Worm (Caenorhabditis elegans) whole organism, L1 larva: ENCODE measurements around the gene tag-297.

ENCODE experiments used
- blmp-1 ChIP-seq: fragments of 150-350 bp; optimal IDR thresholded peaks from 2 replicates; lab custom pipeline; 2014; ENCODE audit warnings: missing biosample characterization, missing genetic modification characterization
- ceh-8 ChIP-seq: fragments of 200-800 bp; sonication (Bioruptor generic); optimal IDR thresholded peaks from 2 replicates; lab custom pipeline; 2018; ENCODE audit warnings: mild to moderate bottlenecking, missing genetic modification characterization, moderate library complexity, missing compliant biosample characterization
- ceh-88 ChIP-seq: fragments of 200-800 bp; sonication (Bioruptor generic); IDR thresholded peaks from 2 replicates; pipeline ENCODE4 v1.3.6; 2022; ENCODE audit warnings: missing genetic modification characterization, missing compliant biosample characterization
- ceh-90 ChIP-seq: sonication (generic microtip); optimal IDR thresholded peaks from 2 replicates; lab custom pipeline; 2016; ENCODE audit warnings: missing genetic modification characterization, missing compliant biosample characterization
- efl-1 ChIP-seq, 4 experiments: fragments of 150-350 bp; optimal IDR thresholded peaks in 3 of 4; peaks in 1 of 4; 1 replicate in 1 of 4; 2 replicates in 3 of 4; lab custom pipeline; 2014; ENCODE audit warnings: missing biosample characterization in 2 of 4, missing genetic modification characterization in 2 of 4, missing genetic modification reagents in 2 of 4
- efl-3 ChIP-seq: fragments of 200-800 bp; sonication (Bioruptor generic); optimal IDR thresholded peaks from 2 replicates; lab custom pipeline; 2018; ENCODE audit warnings: mild to moderate bottlenecking, missing genetic modification characterization, missing compliant biosample characterization
- egl-27 ChIP-seq, 2 experiments: fragments of 150-350 bp in 1 of 2; sonication (generic microtip); optimal IDR thresholded peaks; 3 replicates each; lab custom pipeline; 2017 to 2018; ENCODE audit warnings: missing biosample characterization in 2 of 2, missing genetic modification characterization in 2 of 2, missing genetic modification reagents in 2 of 2
- elt-3 ChIP-seq, 6 experiments: fragments of 150-350 bp in 1 of 6; sonication (generic microtip); optimal IDR thresholded peaks; 2 replicates each; lab custom pipeline; 2017 to 2018; ENCODE audit warnings: missing biosample characterization in 6 of 6, missing genetic modification characterization in 6 of 6, inconsistent platforms in 1 of 6
- ets-5 ChIP-seq: fragments of 200-800 bp; sonication (Bioruptor generic); IDR thresholded peaks from 2 replicates; pipeline ENCODE4 v1.3.6; 2022; ENCODE audit warnings: missing genetic modification characterization, missing compliant biosample characterization
- fkh-10 ChIP-seq: sonication (generic microtip); optimal IDR thresholded peaks from 2 replicates; lab custom pipeline; 2017; ENCODE audit warnings: missing biosample characterization, missing genetic modification reagents, missing genetic modification characterization
- fkh-4 ChIP-seq: sonication (generic microtip); optimal IDR thresholded peaks from 2 replicates; lab custom pipeline; 2016; ENCODE audit warnings: missing compliant biosample characterization, missing genetic modification characterization, borderline replicate concordance
- fos-1 ChIP-seq: fragments of 150-350 bp; optimal IDR thresholded peaks from 2 replicates; lab custom pipeline; 2014; ENCODE audit warnings: missing biosample characterization, missing genetic modification characterization
- hlh-17 ChIP-seq: fragments of 200-800 bp; sonication (Bioruptor generic); optimal IDR thresholded peaks from 2 replicates; lab custom pipeline; 2018; ENCODE audit warnings: missing genetic modification characterization, mild to moderate bottlenecking, missing compliant biosample characterization, moderate library complexity, borderline replicate concordance
- hpl-2 ChIP-seq: fragments of 150-350 bp; optimal IDR thresholded peaks from 2 replicates; lab custom pipeline; 2014; ENCODE audit warnings: missing biosample characterization, missing genetic modification reagents, missing genetic modification characterization
- lin-13 ChIP-seq: fragments of 150-350 bp; optimal IDR thresholded peaks from 2 replicates; lab custom pipeline; 2014; ENCODE audit warnings: missing biosample characterization, missing genetic modification reagents, missing genetic modification characterization
- lin-14 ChIP-seq: fragments of 200-800 bp; sonication (Bioruptor generic); optimal IDR thresholded peaks from 2 replicates; lab custom pipeline; 2018; ENCODE audit warnings: mild to moderate bottlenecking, missing genetic modification characterization, moderate library complexity, missing compliant biosample characterization
- lin-39 ChIP-seq: fragments of 150-350 bp; optimal IDR thresholded peaks from 2 replicates; lab custom pipeline; 2014; ENCODE audit warnings: missing biosample characterization, missing genetic modification reagents, missing genetic modification characterization
- lir-3 ChIP-seq: sonication (generic microtip); optimal IDR thresholded peaks from 2 replicates; lab custom pipeline; 2016; ENCODE audit warnings: mild to moderate bottlenecking, missing genetic modification characterization, moderate library complexity, missing compliant biosample characterization; ENCODE audit not compliant: poor library complexity
- mab-9 ChIP-seq: fragments of 200-800 bp; sonication (Bioruptor generic); IDR thresholded peaks from 2 replicates; pipeline ENCODE4 v1.3.6; 2022; ENCODE audit warnings: missing genetic modification reagents, missing genetic modification characterization, missing compliant biosample characterization
- mdl-1 ChIP-seq, 2 experiments: fragments of 150-350 bp; optimal IDR thresholded peaks; 2 replicates each; lab custom pipeline; 2014 to 2017; ENCODE audit warnings: missing biosample characterization in 2 of 2, missing genetic modification characterization in 2 of 2, inconsistent platforms in 1 of 2
- mef-2 ChIP-seq: fragments of 150-350 bp; optimal IDR thresholded peaks from 2 replicates; lab custom pipeline; 2014; ENCODE audit warnings: missing biosample characterization, missing genetic modification characterization
- nhr-11 ChIP-seq: fragments of 150-350 bp; optimal IDR thresholded peaks from 2 replicates; lab custom pipeline; 2014; ENCODE audit warnings: missing biosample characterization, missing genetic modification characterization
- nhr-19 ChIP-seq: fragments of 200-800 bp; sonication (Bioruptor generic); conservative IDR thresholded peaks from 2 replicates; pipeline ENCODE4 v1.3.6; 2022; ENCODE audit warnings: missing genetic modification characterization, missing compliant biosample characterization
- nhr-28 ChIP-seq: fragments of 150-350 bp; optimal IDR thresholded peaks from 2 replicates; lab custom pipeline; 2014; ENCODE audit warnings: missing biosample characterization, missing genetic modification characterization
- nhr-47 ChIP-seq: sonication (generic microtip); optimal IDR thresholded peaks from 2 replicates; lab custom pipeline; 2016; ENCODE audit warnings: mild to moderate bottlenecking, missing genetic modification characterization, moderate library complexity, missing compliant biosample characterization
- nhr-71 ChIP-seq: sonication (generic microtip); optimal IDR thresholded peaks from 2 replicates; lab custom pipeline; 2016; ENCODE audit warnings: mild to moderate bottlenecking, missing genetic modification characterization, moderate library complexity, missing compliant biosample characterization
- nhr-85 ChIP-seq: sonication (generic microtip); peaks from one replicate; lab custom pipeline; 2016; ENCODE audit warnings: missing genetic modification characterization, inconsistent platforms, missing compliant biosample characterization
- nhr-90 ChIP-seq: sonication (generic microtip); optimal IDR thresholded peaks from 2 replicates; lab custom pipeline; 2016; ENCODE audit warnings: mild to moderate bottlenecking, missing genetic modification characterization, missing compliant biosample characterization; ENCODE audit not compliant: poor library complexity
- pax-3 ChIP-seq: fragments of 200-800 bp; sonication (Bioruptor generic); optimal IDR thresholded peaks from 2 replicates; lab custom pipeline; 2018; ENCODE audit warnings: mild to moderate bottlenecking, missing genetic modification characterization, moderate library complexity, missing compliant biosample characterization
- pqm-1 ChIP-seq: sonication (generic microtip); optimal IDR thresholded peaks from 3 replicates; lab custom pipeline; 2017; ENCODE audit warnings: missing biosample characterization, missing genetic modification characterization
- rnt-1 ChIP-seq: sonication (generic microtip); optimal IDR thresholded peaks from 2 replicates; lab custom pipeline; 2016; ENCODE audit warnings: mild to moderate bottlenecking, missing genetic modification characterization, moderate library complexity, missing compliant biosample characterization
- skn-1 ChIP-seq: fragments of 150-350 bp; optimal IDR thresholded peaks from 2 replicates; lab custom pipeline; 2014; ENCODE audit warnings: missing biosample characterization, missing genetic modification characterization
- snpc-4 ChIP-seq: fragments of 150-350 bp; optimal IDR thresholded peaks from 2 replicates; lab custom pipeline; 2014; ENCODE audit warnings: missing biosample characterization, missing genetic modification characterization
- sptf-1 ChIP-seq: fragments of 150-350 bp; optimal IDR thresholded peaks from 2 replicates; lab custom pipeline; 2014; ENCODE audit warnings: missing biosample characterization, missing genetic modification characterization
- sup-37 ChIP-seq: fragments of 200-800 bp; sonication (Bioruptor generic); optimal IDR thresholded peaks from 2 replicates; lab custom pipeline; 2018; ENCODE audit warnings: mild to moderate bottlenecking, missing genetic modification characterization, missing compliant biosample characterization
- tbx-2 ChIP-seq: sonication (generic microtip); optimal IDR thresholded peaks from 2 replicates; lab custom pipeline; 2016; ENCODE audit warnings: missing genetic modification characterization, missing compliant biosample characterization
- tlp-1 ChIP-seq: fragments of 150-350 bp; optimal IDR thresholded peaks from 2 replicates; lab custom pipeline; 2014; ENCODE audit warnings: missing biosample characterization, missing genetic modification characterization
- vab-15 ChIP-seq: sonication (generic microtip); optimal IDR thresholded peaks from 2 replicates; lab custom pipeline; 2017; ENCODE audit warnings: missing genotype, mild to moderate bottlenecking, missing genetic modification characterization, missing compliant biosample characterization
- zip-4 ChIP-seq: fragments of 200-800 bp; sonication (Bioruptor generic); optimal IDR thresholded peaks from 2 replicates; lab custom pipeline; 2018; ENCODE audit warnings: mild to moderate bottlenecking, missing genetic modification characterization, moderate library complexity, missing compliant biosample characterization
- ztf-11 ChIP-seq, 2 experiments: sonication (generic microtip); optimal IDR thresholded peaks; 2 replicates each; lab custom pipeline; 2016 to 2017; ENCODE audit warnings: missing genetic modification characterization in 2 of 2, missing biosample characterization in 1 of 2, missing compliant biosample characterization in 1 of 2
- ztf-4 ChIP-seq: fragments of 150-350 bp; optimal IDR thresholded peaks from 2 replicates; lab custom pipeline; 2014; ENCODE audit warnings: missing biosample characterization, missing genetic modification characterization

Gene tag-297

ce11 chrII:14636737-14637136 is 9.3 kb downstream of the tag-297 start, which contains the start of gene sre-13:
Gene sre-13 (minus strand): TSS chrII:14636837.
- TF ChIP-seq lin-39 (tag; lab: Kevin White, UChicago) = no peak
- no peak for TF ChIP-seq nhr-47
- TF ChIP-seq fos-1 (tag; lab: Kevin White, UChicago) = no peak
- TF ChIP-seq fkh-10 (GFP tag; lab: Kevin White, UChicago) = no peak
- no peak for TF ChIP-seq ceh-88 (GFP tag; lab: Robert Waterston, UW)
- no peak for TF ChIP-seq ztf-4 (tag; lab: Kevin White, UChicago)

- TF ChIP-seq nhr-19 (GFP tag; lab: Robert Waterston, UW) = peak; percentile 58
- peak; percentile 23 for TF ChIP-seq nhr-71 (tag; lab: Kevin White, UChicago)
- TF ChIP-seq snpc-4 (tag; lab: Kevin White, UChicago) = peak; percentile 91
- TF ChIP-seq lin-14 (GFP tag; lab: Kevin White, UChicago) = peak; percentile 10
- TF ChIP-seq nhr-47 = peak; percentile 29
- TF ChIP-seq nhr-90 (tag; lab: Kevin White, UChicago) = peak; percentile 46
Measured at ce11 chrII:14641387-14641786, 14.0 kb downstream of the tag-297 start.

ce11 chrII:14643983-14644382 is 16.6 kb downstream of the tag-297 start, which contains the start of gene atgp-2:
Gene atgp-2 (minus strand): TSS chrII:14644083.
- TF ChIP-seq hlh-17 (GFP tag; lab: Kevin White, UChicago) (no peak), nhr-28 (tag; lab: Kevin White, UChicago) (no peak), elt-3 (tag; optimal IDR thresholded peaks at IDR 0.05; lab: Kevin White, UChicago) (peak in 1 of 6 experiments; percentile 26), mdl-1 (tag; optimal IDR thresholded peaks at IDR 0.05; lab: Kevin White, UChicago) (no peak), ztf-4 (tag; lab: Kevin White, UChicago) (no peak), zip-4 (GFP tag; lab: Kevin White, UChicago) (no peak), tlp-1 (tag; lab: Kevin White, UChicago) (no peak), fkh-4 (tag; lab: Kevin White, UChicago) (no peak)

- TF ChIP-seq nhr-28 (tag; lab: Kevin White, UChicago) = no peak
- no peak for TF ChIP-seq nhr-90 (tag; lab: Kevin White, UChicago)
- no peak for TF ChIP-seq nhr-11 (tag; lab: Kevin White, UChicago)
- TF ChIP-seq efl-1 (optimal IDR thresholded peaks at IDR 0.05; lab: Kevin White, UChicago) = no peak
- no peak for TF ChIP-seq efl-1 (GFP tag; optimal IDR thresholded peaks at IDR 0.05 in 1 of 2; lab: Kevin White, UChicago)
- TF ChIP-seq nhr-85 = no peak
- TF ChIP-seq ztf-11 (tag; optimal IDR thresholded peaks at IDR 0.05; lab: Kevin White, UChicago) = no peak
- no peak for TF ChIP-seq rnt-1
- no peak for TF ChIP-seq zip-4 (GFP tag; lab: Kevin White, UChicago)
- TF ChIP-seq lir-3 (tag; lab: Kevin White, UChicago) = no peak
- no peak for TF ChIP-seq mdl-1 (tag; optimal IDR thresholded peaks at IDR 0.05; lab: Kevin White, UChicago)
- TF ChIP-seq ceh-8 (GFP tag; lab: Kevin White, UChicago) = no peak
Measured at ce11 chrII:14644465-14644864, 17.0 kb downstream of the tag-297 start.

ce11 chrII:14645290-14645689 is 17.9 kb downstream of the tag-297 start:
- TF ChIP-seq fkh-4 (tag; lab: Kevin White, UChicago) = peak; percentile 28
- TF ChIP-seq nhr-47 = peak; percentile 35
- no peak for TF ChIP-seq nhr-90 (tag; lab: Kevin White, UChicago)
- no peak for TF ChIP-seq efl-3
- TF ChIP-seq ceh-8 (GFP tag; lab: Kevin White, UChicago) = no peak
- peak; percentile 52 for TF ChIP-seq tbx-2 (tag; lab: Kevin White, UChicago)
- no peak for TF ChIP-seq vab-15 (tag; lab: Kevin White, UChicago)
- no peak for TF ChIP-seq egl-27 (tag; optimal IDR thresholded peaks at IDR 0.05; lab: Kevin White, UChicago)
- TF ChIP-seq ztf-4 (tag; lab: Kevin White, UChicago) = peak; percentile 6
- no peak for TF ChIP-seq sup-37
- no peak for TF ChIP-seq ets-5 (GFP tag; lab: Robert Waterston, UW)
- peak; percentile 74 for TF ChIP-seq snpc-4 (tag; lab: Kevin White, UChicago)
- no peak for TF ChIP-seq hpl-2 (GFP tag; lab: Kevin White, UChicago)
- no peak for TF ChIP-seq tlp-1 (tag; lab: Kevin White, UChicago)
- TF ChIP-seq sptf-1 (tag; lab: Kevin White, UChicago) = no peak
- no peak for TF ChIP-seq pax-3 (tag; lab: Kevin White, UChicago)
- no peak for TF ChIP-seq pqm-1 (tag; lab: Kevin White, UChicago)
- no peak for TF ChIP-seq skn-1
- TF ChIP-seq blmp-1 (tag; lab: Kevin White, UChicago) = peak; percentile 71
- TF ChIP-seq mab-9 = no peak
- no peak for TF ChIP-seq ceh-90 (tag; lab: Kevin White, UChicago)
- no peak for TF ChIP-seq ztf-11 (tag; optimal IDR thresholded peaks at IDR 0.05; lab: Kevin White, UChicago)
- peak; percentile 58 for TF ChIP-seq rnt-1
- TF ChIP-seq mef-2 (tag; lab: Kevin White, UChicago) = no peak
- TF ChIP-seq lin-13 = no peak
